Worm (Caenorhabditis elegans): Measurements from ENCODE around the gene C13A2.12.

- TF ChIP-seq crh-2 (tag; optimal IDR thresholded peaks at IDR 0.05) (no peak), unc-39 (tag; optimal IDR thresholded peaks at IDR 0.05) (no peak)
Measured at ce11 chrV:7264042-7264441, 5.0 kb downstream of the C13A2.12 start, which contains the start of gene C13A2.9.

Measured in whole organism, L2 larva.